Worm (Caenorhabditis elegans): ENCODE data around the gene T24H7.9.

Gene T24H7.9

DNA sequence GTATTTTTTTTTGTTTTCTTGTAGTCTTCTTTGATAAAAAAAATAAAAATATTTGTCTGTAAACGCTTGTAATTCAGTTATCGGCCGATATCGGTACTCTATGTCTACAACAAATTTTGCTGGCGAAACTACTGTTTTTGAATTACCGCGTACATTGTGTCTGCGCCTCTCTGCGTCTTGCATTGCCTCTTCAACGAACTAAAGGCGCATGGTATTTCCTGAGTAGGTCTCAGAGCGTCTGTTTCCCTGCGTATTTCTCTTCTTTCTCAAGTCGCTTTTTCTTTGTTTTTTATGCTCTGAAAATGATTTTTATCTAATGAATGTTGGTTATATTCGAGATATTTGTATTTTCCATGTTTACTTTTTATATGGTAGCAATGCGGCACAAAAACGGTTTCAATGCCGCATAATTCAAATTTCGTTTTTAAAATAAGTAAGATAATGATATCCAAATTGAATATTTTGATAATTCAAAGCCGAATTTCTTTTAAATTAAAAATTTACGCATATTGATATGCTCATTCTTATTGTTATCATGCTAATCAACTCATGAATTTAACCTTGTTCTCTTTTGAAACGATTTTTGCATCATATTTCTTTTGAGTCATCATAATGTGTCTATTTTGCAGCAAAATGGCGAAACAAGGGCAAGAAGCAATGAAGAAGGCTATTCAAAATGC lies 15.6 kb upstream of the T24H7.9 start, which contains the start of gene phb-2:
TSS of gene phb-2 (plus strand) at position 630 of the 680 bp plus-strand sequence.
- TF ChIP-seq F16B12.6 (tag; optimal IDR thresholded peaks at IDR 0.05) (peak; percentile 60), grh-1 (GFP tag; IDR thresholded peaks at IDR 0.05) (peak; percentile 59), nhr-19 (GFP tag; conservative IDR thresholded peaks at IDR 0.05) (peak; percentile 79), nhr-12 (tag; optimal IDR thresholded peaks at IDR 0.05) (no peak), nhr-47 (tag; optimal IDR thresholded peaks at IDR 0.05) (peak; percentile 82), blmp-1 (tag; optimal IDR thresholded peaks at IDR 0.05) (peak; percentile 73), mef-2 (tag; optimal IDR thresholded peaks at IDR 0.05) (no peak), lin-39 (tag; optimal IDR thresholded peaks at IDR 0.05) (no peak), pag-3 (tag; optimal IDR thresholded peaks at IDR 0.05; ENCODE audit: borderline replicate concordance, insufficient read depth) (no peak), egl-27 (tag; optimal IDR thresholded peaks at IDR 0.05) (no peak), hlh-17 (GFP tag; optimal IDR thresholded peaks at IDR 0.05; ENCODE audit: borderline replicate concordance) (no peak), ztf-4 (tag; optimal IDR thresholded peaks at IDR 0.05) (peak; percentile 44), Y116A8C.19 (tag; optimal IDR thresholded peaks at IDR 0.05; ENCODE audit: borderline replicate concordance) (no peak), vab-15 (tag; optimal IDR thresholded peaks at IDR 0.05) (peak; percentile 16), nhr-90 (tag; optimal IDR thresholded peaks at IDR 0.05; ENCODE audit: poor library complexity) (peak; percentile 73), nhr-11 (tag; optimal IDR thresholded peaks at IDR 0.05) (peak; percentile 46), zag-1 (tag; optimal IDR thresholded peaks at IDR 0.05) (no peak), jun-1 (tag; optimal IDR thresholded peaks at IDR 0.05) (peak; percentile 68), tlp-1 (tag; optimal IDR thresholded peaks at IDR 0.05) (no peak), hpl-2 (GFP tag; optimal IDR thresholded peaks at IDR 0.05) (peak; percentile 7), unc-98 (GFP tag; IDR thresholded peaks at IDR 0.05) (no peak), fkh-8 (tag; optimal IDR thresholded peaks at IDR 0.05) (peak; percentile 64), aly-2 (tag; optimal IDR thresholded peaks at IDR 0.05) (peak; percentile 46), ceh-8 (GFP tag; optimal IDR thresholded peaks at IDR 0.05) (no peak), pax-3 (tag; optimal IDR thresholded peaks at IDR 0.05) (no peak), lin-35 (GFP tag; optimal IDR thresholded peaks at IDR 0.05) (peak; percentile 98 to 100), ces-1 (GFP tag; optimal IDR thresholded peaks at IDR 0.05) (no peak), lin-14 (GFP tag; optimal IDR thresholded peaks at IDR 0.05) (peak; percentile 73), nhr-85 (tag) (peak; percentile 91), rnt-1 (tag; optimal IDR thresholded peaks at IDR 0.05) (peak; percentile 84), lir-3 (tag; optimal IDR thresholded peaks at IDR 0.05; ENCODE audit: poor library complexity) (peak; percentile 67), sptf-1 (tag; optimal IDR thresholded peaks at IDR 0.05) (no peak), snpc-4 (tag; optimal IDR thresholded peaks at IDR 0.05) (peak; percentile 54), C04F5.9 (tag; optimal IDR thresholded peaks at IDR 0.05) (peak; percentile 17), ztf-11 (tag; optimal IDR thresholded peaks at IDR 0.05) (no peak), aha-1 (tag; optimal IDR thresholded peaks at IDR 0.05) (no peak), dpl-1 (GFP tag; optimal IDR thresholded peaks at IDR 0.05) (peak; percentile 97 to 98 (median 97)), nhr-28 (tag; optimal IDR thresholded peaks at IDR 0.05) (no peak), mep-1 (tag; optimal IDR thresholded peaks at IDR 0.05) (peak; percentile 84), alr-1 (tag; optimal IDR thresholded peaks at IDR 0.05; ENCODE audit: borderline replicate concordance) (no peak), nhr-20 (tag; optimal IDR thresholded peaks at IDR 0.05) (peak; percentile 79), C16A3.4 (tag; optimal IDR thresholded peaks at IDR 0.05) (peak; percentile 79), sox-4 (tag; optimal IDR thresholded peaks at IDR 0.05) (peak; percentile 3), ceh-88 (GFP tag; IDR thresholded peaks at IDR 0.05) (0 out of 2 replicates have a peak, but pooled peaks have one; percentile 46), tbx-2 (tag; optimal IDR thresholded peaks at IDR 0.05) (peak; percentile 80), elt-2 (tag; optimal IDR thresholded peaks at IDR 0.05) (no peak), unc-130 (tag; optimal IDR thresholded peaks at IDR 0.05) (peak; percentile 82), dsc-1 (tag; optimal IDR thresholded peaks at IDR 0.05) (peak; percentile 44), unc-86 (tag; optimal IDR thresholded peaks at IDR 0.05) (peak; percentile 63), zip-4 (GFP tag; optimal IDR thresholded peaks at IDR 0.05) (no peak), fos-1 (tag; optimal IDR thresholded peaks at IDR 0.05) (peak; percentile 63)

Data from whole organism, L1 larva.